Worm (Caenorhabditis elegans): ENCODE measurements around the gene C07A4.2.

C07A4.2 gene

ce11 chrX:10133082-10133481 is 38.9 kb upstream of the C07A4.2 start, which contains the start of gene unc-58:
TSS of gene unc-58 (minus strand) at chrX:10133182.
- no peak for TF ChIP-seq athp-1 (tag; optimal IDR thresholded peaks at IDR 0.05)
- TF ChIP-seq cebp-1 (GFP tag; IDR thresholded peaks at IDR 0.05): no peak
- no peak for TF ChIP-seq cebp-1 (tag; optimal IDR thresholded peaks at IDR 0.05)
- TF ChIP-seq T26A5.8 (tag; optimal IDR thresholded peaks at IDR 0.05): no peak
- no peak for TF ChIP-seq F55B11.4 (tag; optimal IDR thresholded peaks at IDR 0.05; ENCODE audit: borderline replicate concordance, insufficient read depth)
- TF ChIP-seq repo-1 (tag; optimal IDR thresholded peaks at IDR 0.05): no peak
- TF ChIP-seq lir-1 (GFP tag; conservative IDR thresholded peaks at IDR 0.05): no peak
- no peak for TF ChIP-seq akir-1 (GFP tag; optimal IDR thresholded peaks at IDR 0.05)
- no peak for TF ChIP-seq F22D6.2 (tag; optimal IDR thresholded peaks at IDR 0.05)
- no peak for TF ChIP-seq efl-1 (GFP tag; optimal IDR thresholded peaks at IDR 0.05)
- no peak for TF ChIP-seq sdz-38 (tag; optimal IDR thresholded peaks at IDR 0.05)
- TF ChIP-seq zfh-2 (GFP tag; conservative IDR thresholded peaks at IDR 0.05): no peak
- no peak for TF ChIP-seq let-526 (GFP tag; IDR thresholded peaks at IDR 0.05)
- TF ChIP-seq ceh-91 (GFP tag; IDR thresholded peaks at IDR 0.05): no peak
- no peak for TF ChIP-seq Y95B8A.8 (GFP tag; IDR thresholded peaks at IDR 0.05)
- TF ChIP-seq ceh-100 (GFP tag; IDR thresholded peaks at IDR 0.05): no peak
- no peak for TF ChIP-seq ceh-27 (GFP tag; optimal IDR thresholded peaks at IDR 0.05)
- TF ChIP-seq ztf-26 (tag; optimal IDR thresholded peaks at IDR 0.05): no peak
- no peak for TF ChIP-seq mcd-1 (GFP tag; IDR thresholded peaks at IDR 0.05)

ce11 chrX:10138494-10138893 is 33.5 kb upstream of the C07A4.2 start, which contains the start of gene moc-1:
TSS of gene moc-1 (minus strand) at chrX:10138620.
- TF ChIP-seq hsf-1 (GFP tag; IDR thresholded peaks at IDR 0.05) (no peak), rpc-1 (optimal IDR thresholded peaks at IDR 0.05) (no peak), rpc-1 (tag; optimal IDR thresholded peaks at IDR 0.05) (no peak), snpc-3.4 (tag; optimal IDR thresholded peaks at IDR 0.05) (no peak), bed-1 (GFP tag; IDR thresholded peaks at IDR 0.05) (no peak), C06A6.2 (GFP tag; conservative IDR thresholded peaks at IDR 0.05) (no peak), F55B11.4 (tag; optimal IDR thresholded peaks at IDR 0.05; ENCODE audit: borderline replicate concordance, insufficient read depth) (no peak), T26A5.8 (tag; optimal IDR thresholded peaks at IDR 0.05) (no peak), dpff-1 (tag; optimal IDR thresholded peaks at IDR 0.05) (no peak), Y53F4B.3 (GFP tag; IDR thresholded peaks at IDR 0.05) (no peak), ztf-26 (tag; optimal IDR thresholded peaks at IDR 0.05) (no peak), B0035.1 (tag; optimal IDR thresholded peaks at IDR 0.05) (no peak), rcor-1 (GFP tag; IDR thresholded peaks at IDR 0.05) (no peak), F10E7.11 (tag; optimal IDR thresholded peaks at IDR 0.05) (no peak), sptf-2 (GFP tag; optimal IDR thresholded peaks at IDR 0.05) (no peak), nfya-2 (GFP tag; IDR thresholded peaks at IDR 0.05) (no peak), unc-130 (GFP tag; optimal IDR thresholded peaks at IDR 0.05) (no peak), gei-17 (GFP tag; optimal IDR thresholded peaks at IDR 0.05) (no peak), madf-10 (tag; optimal IDR thresholded peaks at IDR 0.05) (no peak), F57C9.4 (tag; optimal IDR thresholded peaks at IDR 0.05) (no peak), pha-4 (tag; optimal IDR thresholded peaks at IDR 0.05) (no peak)

- TF ChIP-seq nhr-27 (tag; optimal IDR thresholded peaks at IDR 0.05) (no peak), snpc-4 (GFP tag; optimal IDR thresholded peaks at IDR 0.05) (no peak), snpc-4 (tag; optimal IDR thresholded peaks at IDR 0.05) (no peak), ama-1 (optimal IDR thresholded peaks at IDR 0.05) (no peak), ama-1 (GFP tag; optimal IDR thresholded peaks at IDR 0.05) (no peak), F52B5.7 (tag; optimal IDR thresholded peaks at IDR 0.05) (no peak), ztf-25 (GFP tag; IDR thresholded peaks at IDR 0.05) (no peak), ceh-79 (tag; optimal IDR thresholded peaks at IDR 0.05) (no peak), mes-4 (tag; optimal IDR thresholded peaks at IDR 0.05) (no peak), hrde-1 (tag; optimal IDR thresholded peaks at IDR 0.05; ENCODE audit: borderline replicate concordance) (no peak), him-1 (tag; optimal IDR thresholded peaks at IDR 0.05) (no peak), ztf-22 (GFP tag; optimal IDR thresholded peaks at IDR 0.05) (no peak), ZK185.1 (tag; optimal IDR thresholded peaks at IDR 0.05; ENCODE audit: poor library complexity, severe bottlenecking) (no peak), hsf-1 (GFP tag; IDR thresholded peaks at IDR 0.05) (no peak), B0019.2 (GFP tag; conservative IDR thresholded peaks at IDR 0.05) (no peak)
Measured at ce11 chrX:10141264-10141663, 30.7 kb upstream of the C07A4.2 start.
